Fruit fly (Drosophila melanogaster): ENCODE data around the gene CG32163.
"Not testable (repeated sequence)": the region's sequence is repeated elsewhere in the genome, so short reads cannot be mapped to it uniquely, and the experiment has no call there.

Gene CG32163

DNA sequence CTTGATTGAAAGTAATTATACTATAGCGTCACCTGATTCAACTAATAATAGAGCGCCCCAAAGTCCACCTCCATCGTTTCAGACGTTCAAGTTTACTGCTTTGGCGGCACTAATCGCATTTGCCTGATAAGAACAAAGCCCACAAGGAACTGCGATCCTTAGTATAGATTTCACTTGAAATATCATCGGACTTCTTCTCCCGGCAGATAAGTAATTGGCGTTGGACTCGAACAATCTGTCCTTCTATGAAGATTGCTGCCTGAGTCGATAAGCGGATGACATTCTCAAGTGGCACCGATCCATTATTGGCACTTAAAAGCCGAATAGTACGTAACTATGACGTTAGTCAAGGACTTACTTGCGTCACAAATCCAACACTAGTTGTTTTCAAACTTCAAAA, 13.7 kb upstream of the CG32163 start, which contains the start of gene Mipp1:
Mipp1 (minus strand) TSS at position 101 of the 400 bp plus-strand sequence.
- not testable (repeated sequence) for TF ChIP-seq fd96Ca (GFP tag; IDR thresholded peaks at IDR 0.05); rn (GFP tag; IDR thresholded peaks at IDR 0.05); CG9948 (tag; optimal IDR thresholded peaks at IDR 0.05)

DNA sequence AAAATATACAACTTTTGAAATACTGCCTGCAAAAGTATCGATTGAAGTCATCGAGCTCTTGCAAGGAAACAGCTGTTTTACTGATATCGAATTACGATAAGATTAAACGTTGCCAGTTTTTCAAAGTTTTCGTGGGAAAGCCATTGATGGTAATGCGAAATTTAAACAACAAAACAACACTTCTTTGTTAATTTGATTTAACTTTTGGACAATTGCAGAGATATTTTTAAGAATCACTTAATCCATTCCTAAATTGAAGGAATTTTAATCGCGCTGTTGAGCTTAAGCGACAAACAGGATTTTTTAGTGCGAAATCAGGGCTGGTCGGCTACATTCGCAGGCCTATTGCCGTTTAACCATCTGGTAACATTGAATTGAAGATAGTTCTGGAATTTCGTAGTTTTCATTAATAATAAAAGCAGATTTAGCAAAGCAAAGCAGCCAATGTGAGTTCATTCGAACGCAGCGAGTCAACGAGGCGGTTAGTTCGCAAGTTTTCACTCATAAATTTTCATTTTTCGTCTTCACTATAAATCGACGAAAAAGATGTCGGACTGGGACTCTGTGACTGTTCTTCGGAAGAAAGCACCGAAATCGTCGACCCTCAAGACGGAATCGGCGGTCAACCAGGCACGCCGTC, 12.5 kb upstream of the CG32163 start, which contains the start of gene mbf1:
mbf1 (plus strand) TSS at position 130 of the 640 bp plus-strand sequence.
- TF ChIP-seq CG4496 (GFP tag; IDR thresholded peaks at IDR 0.05) (no peak), D1 (tag; optimal IDR thresholded peaks at IDR 0.05) (no peak), Snoo (tag; optimal IDR thresholded peaks at IDR 0.05) (no peak), CG13204 (GFP tag; optimal IDR thresholded peaks at IDR 0.05) (no peak), CG8159 (tag; optimal IDR thresholded peaks at IDR 0.05) (no peak), CG34367 (tag; optimal IDR thresholded peaks at IDR 0.05) (no peak), CG9948 (tag; optimal IDR thresholded peaks at IDR 0.05) (no peak), EcR (GFP tag; optimal IDR thresholded peaks at IDR 0.05) (no peak), CG8301 (tag; optimal IDR thresholded peaks at IDR 0.05) (no peak), CG10348 (GFP tag; IDR thresholded peaks at IDR 0.05) (no peak), CG15710 (tag; optimal IDR thresholded peaks at IDR 0.05) (no peak), fd96Ca (GFP tag; IDR thresholded peaks at IDR 0.05) (no peak), gl (tag; optimal IDR thresholded peaks at IDR 0.05) (no peak), CG14655 (GFP tag; optimal IDR thresholded peaks at IDR 0.05) (no peak), rn (GFP tag; IDR thresholded peaks at IDR 0.05) (no peak), Pif1A (GFP tag; optimal IDR thresholded peaks at IDR 0.05) (no peak), CG17806 (tag; optimal IDR thresholded peaks at IDR 0.05) (no peak), CG12605 (GFP tag; IDR thresholded peaks at IDR 0.05) (no peak)

DNA sequence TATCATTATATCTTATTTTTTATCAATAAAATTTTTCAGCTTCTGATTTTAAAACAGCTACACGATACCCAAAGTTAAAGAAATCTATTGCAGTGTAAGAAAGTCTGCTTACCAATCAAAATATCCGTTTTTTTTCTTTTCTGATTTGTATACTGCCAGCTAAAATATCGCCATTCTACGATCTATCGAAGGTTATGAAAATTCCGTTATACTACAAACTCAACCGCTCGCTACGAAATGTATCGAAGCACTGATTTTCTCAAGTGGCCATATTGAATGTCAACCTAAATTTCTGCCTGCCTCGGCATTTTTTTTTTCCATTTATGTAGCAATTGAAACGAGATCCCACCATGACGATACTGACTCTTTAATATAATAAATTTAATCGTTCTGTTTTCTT, 6.9 kb upstream of the CG32163 start, which contains the start of gene nxf2:
nxf2 (minus strand) TSS at position 258 of the 400 bp plus-strand sequence.
- TF ChIP-seq CG15710 (tag; optimal IDR thresholded peaks at IDR 0.05) (no peak), CG4496 (GFP tag; IDR thresholded peaks at IDR 0.05) (no peak), CG10348 (GFP tag; IDR thresholded peaks at IDR 0.05) (no peak), Ets98B (GFP tag; IDR thresholded peaks at IDR 0.05) (no peak), D1 (tag; optimal IDR thresholded peaks at IDR 0.05) (no peak), fd96Ca (GFP tag; IDR thresholded peaks at IDR 0.05) (no peak), CG32121 (GFP tag; IDR thresholded peaks at IDR 0.05) (no peak), Snoo (tag; optimal IDR thresholded peaks at IDR 0.05) (no peak)

dm6 chr3L:16581201-16581705, 5.7 kb upstream of the CG32163 start, which contains the start of gene Smn:
Gene Smn, minus strand, starts transcription at chr3L:16581547.
- TF ChIP-seq EcR (GFP tag; optimal IDR thresholded peaks at IDR 0.05) (no peak), Snoo (tag; optimal IDR thresholded peaks at IDR 0.05) (peak; percentile 33), CG13204 (GFP tag; optimal IDR thresholded peaks at IDR 0.05) (no peak), Pif1A (GFP tag; optimal IDR thresholded peaks at IDR 0.05) (no peak), Pif1B (GFP tag; optimal IDR thresholded peaks at IDR 0.05) (no peak), CG8159 (tag; optimal IDR thresholded peaks at IDR 0.05) (no peak), gl (tag; optimal IDR thresholded peaks at IDR 0.05) (no peak), Ets98B (GFP tag; IDR thresholded peaks at IDR 0.05) (peak; percentile 17; the same call in 1 of the 2 replicates), CG8301 (tag; optimal IDR thresholded peaks at IDR 0.05) (peak; percentile 41), CG32121 (GFP tag; IDR thresholded peaks at IDR 0.05) (no peak), CG14655 (GFP tag; optimal IDR thresholded peaks at IDR 0.05) (no peak), CG17806 (tag; optimal IDR thresholded peaks at IDR 0.05) (no peak), CG4496 (GFP tag; IDR thresholded peaks at IDR 0.05) (no peak), CG12605 (GFP tag; IDR thresholded peaks at IDR 0.05) (no peak), CG15710 (tag; optimal IDR thresholded peaks at IDR 0.05) (peak; percentile 36), D1 (tag; optimal IDR thresholded peaks at IDR 0.05) (no peak), fd96Ca (GFP tag; IDR thresholded peaks at IDR 0.05) (no peak), CG10348 (GFP tag; IDR thresholded peaks at IDR 0.05) (no peak), CG34367 (tag; optimal IDR thresholded peaks at IDR 0.05) (peak; percentile 17), CG9948 (tag; optimal IDR thresholded peaks at IDR 0.05) (peak; percentile 2), rn (GFP tag; IDR thresholded peaks at IDR 0.05) (no peak)

DNA sequence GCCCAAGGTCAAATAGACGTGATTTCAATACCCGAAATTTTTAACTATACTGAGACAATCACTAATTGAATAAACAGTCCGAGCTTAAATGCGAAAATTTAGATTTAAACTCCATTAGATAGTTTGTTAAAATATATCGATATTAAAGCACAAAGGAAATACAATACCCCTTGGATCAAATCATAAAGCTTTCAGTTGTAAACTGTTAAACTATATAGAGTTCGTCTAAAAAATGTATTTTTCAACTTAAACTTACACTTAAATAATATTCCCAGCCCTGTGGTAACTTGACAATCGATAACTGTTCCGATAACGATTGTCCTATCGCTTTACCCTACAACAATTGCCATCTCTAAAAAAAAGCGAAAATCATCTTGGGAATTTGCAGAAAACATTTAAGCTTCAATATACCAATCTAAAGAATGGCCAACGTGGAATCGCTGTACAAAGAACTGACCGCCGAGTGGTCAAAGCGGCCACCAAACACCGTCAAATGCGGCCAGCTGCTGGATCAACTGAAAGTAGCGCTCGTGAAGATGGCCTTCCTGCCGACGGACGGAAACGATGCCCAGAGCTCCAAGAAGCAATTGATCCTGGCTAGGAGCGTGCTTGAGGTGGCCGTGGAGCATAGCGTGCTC, 4.2 kb upstream of the CG32163 start, which contains the start of gene Rpn12:
Rpn12 (plus strand) TSS at position 351 of the 638 bp plus-strand sequence.
- TF ChIP-seq CG9948 (tag; optimal IDR thresholded peaks at IDR 0.05) (no peak), CG14655 (GFP tag; optimal IDR thresholded peaks at IDR 0.05) (no peak), CG34367 (tag; optimal IDR thresholded peaks at IDR 0.05) (no peak), Pif1B (GFP tag; optimal IDR thresholded peaks at IDR 0.05) (no peak), CG10348 (GFP tag; IDR thresholded peaks at IDR 0.05) (no peak), CG12605 (GFP tag; IDR thresholded peaks at IDR 0.05) (no peak), Snoo (tag; optimal IDR thresholded peaks at IDR 0.05) (peak; percentile 12), gl (tag; optimal IDR thresholded peaks at IDR 0.05) (no peak), CG15710 (tag; optimal IDR thresholded peaks at IDR 0.05) (peak; percentile 24), Ets98B (GFP tag; IDR thresholded peaks at IDR 0.05) (peak; percentile 32; the same call in 1 of the 2 replicates), fd96Ca (GFP tag; IDR thresholded peaks at IDR 0.05) (no peak), CG8301 (tag; optimal IDR thresholded peaks at IDR 0.05) (no peak), CG32121 (GFP tag; IDR thresholded peaks at IDR 0.05) (0 out of 2 replicates have a peak, but pooled peaks have one; percentile 20), CG13204 (GFP tag; optimal IDR thresholded peaks at IDR 0.05) (no peak), CG4496 (GFP tag; IDR thresholded peaks at IDR 0.05) (no peak), CG17806 (tag; optimal IDR thresholded peaks at IDR 0.05) (no peak), rn (GFP tag; IDR thresholded peaks at IDR 0.05) (no peak)
